Worm (Caenorhabditis elegans): ENCODE data around the gene F16G10.7.

- TF ChIP-seq nhr-76 (tag; optimal IDR thresholded peaks at IDR 0.05), result no peak
- TF ChIP-seq lin-13 (tag; optimal IDR thresholded peaks at IDR 0.05), result no peak
- TF ChIP-seq sptf-1 (tag; optimal IDR thresholded peaks at IDR 0.05), result no peak
- no peak for TF ChIP-seq mep-1 (tag; optimal IDR thresholded peaks at IDR 0.05)
These were observed 8.0 kb downstream of the F16G10.7 start, which contains the start of gene F16G10.3 for ce11 chrII:2372090-2372489.

Measured in whole organism, mixed stage, embryonic.